Worm (Caenorhabditis elegans) whole organism, L4 larva: Measurements from ENCODE around the gene C02F5.2.

Source experiments
- R02D3.7 ChIP-seq: fragments of 150-350 bp; sonication (generic microtip); optimal IDR thresholded peaks from 3 replicates; lab custom pipeline; 2014; ENCODE audit warnings: missing biosample characterization, missing genetic modification characterization
- ZK546.5 ChIP-seq, 2 experiments: sonication (generic microtip); optimal IDR thresholded peaks; 2 replicates each; lab custom pipeline; 2017; ENCODE audit warnings: missing biosample characterization in 2 of 2, missing genetic modification characterization in 2 of 2
- aha-1 ChIP-seq: fragments of 150-350 bp; peaks from one replicate; lab custom pipeline; 2014; ENCODE audit warnings: missing biosample characterization, missing genetic modification characterization
- ceh-32 ChIP-seq: sonication (generic microtip); optimal IDR thresholded peaks from 2 replicates; lab custom pipeline; 2016; ENCODE audit warnings: mild to moderate bottlenecking, missing genetic modification characterization, missing compliant biosample characterization; ENCODE audit not compliant: poor library complexity
- cey-2 ChIP-seq: sonication (generic microtip); optimal IDR thresholded peaks from 3 replicates; lab custom pipeline; 2017; ENCODE audit warnings: missing genetic modification characterization, mild to moderate bottlenecking, missing compliant biosample characterization, antibody characterized with exemption, borderline replicate concordance; ENCODE audit not compliant: insufficient read depth
- dmd-8 ChIP-seq: fragments of 200-800 bp; sonication (Bioruptor generic); IDR thresholded peaks from 2 replicates; pipeline ENCODE4 v1.3.6; 2022; ENCODE audit warnings: missing genetic modification characterization, missing compliant biosample characterization
- lin-13 ChIP-seq: fragments of 150-350 bp; optimal IDR thresholded peaks from 2 replicates; lab custom pipeline; 2014; ENCODE audit warnings: missing biosample characterization, missing genetic modification reagents, missing genetic modification characterization
- mxl-2 ChIP-seq: fragments of 200-800 bp; sonication (Bioruptor generic); conservative IDR thresholded peaks from 2 replicates; pipeline ENCODE4 v1.3.6; 2022; ENCODE audit warnings: missing genetic modification reagents, missing genetic modification characterization, missing compliant biosample characterization
- nhr-25 ChIP-seq: sonication (generic microtip); optimal IDR thresholded peaks from 2 replicates; lab custom pipeline; 2017; ENCODE audit warnings: missing genetic modification characterization, mild to moderate bottlenecking, missing compliant biosample characterization, antibody characterized with exemption, moderate library complexity, borderline replicate concordance; ENCODE audit not compliant: insufficient read depth
- nhr-76 ChIP-seq: fragments of 150-350 bp; optimal IDR thresholded peaks from 2 replicates; lab custom pipeline; 2014; ENCODE audit warnings: missing biosample characterization, missing genetic modification characterization
- pha-4 ChIP-seq, 2 experiments: fragments of 150-350 bp in 1 of 2; fragments of 200-800 bp in 1 of 2; sonication (Bioruptor generic) in 1 of 2; IDR thresholded peaks in 1 of 2; optimal IDR thresholded peaks in 1 of 2; 2 replicates each; pipeline versions ENCODE4 v1.3.6 to Lab custom; 2014 to 2022; ENCODE audit warnings: missing genetic modification characterization in 2 of 2, missing genetic modification reagents in 2 of 2, missing biosample characterization in 1 of 2, missing compliant biosample characterization in 1 of 2
- snpc-4 ChIP-seq: fragments of 150-350 bp; optimal IDR thresholded peaks from 2 replicates; lab custom pipeline; 2014; ENCODE audit warnings: missing biosample characterization, missing genetic modification characterization
- zag-1 ChIP-seq: fragments of 150-350 bp; optimal IDR thresholded peaks from 2 replicates; lab custom pipeline; 2014; ENCODE audit warnings: missing biosample characterization, missing genetic modification characterization
- ztf-11 ChIP-seq: fragments of 150-350 bp; optimal IDR thresholded peaks from 2 replicates; lab custom pipeline; 2014; ENCODE audit warnings: missing biosample characterization, missing genetic modification characterization

DNA sequence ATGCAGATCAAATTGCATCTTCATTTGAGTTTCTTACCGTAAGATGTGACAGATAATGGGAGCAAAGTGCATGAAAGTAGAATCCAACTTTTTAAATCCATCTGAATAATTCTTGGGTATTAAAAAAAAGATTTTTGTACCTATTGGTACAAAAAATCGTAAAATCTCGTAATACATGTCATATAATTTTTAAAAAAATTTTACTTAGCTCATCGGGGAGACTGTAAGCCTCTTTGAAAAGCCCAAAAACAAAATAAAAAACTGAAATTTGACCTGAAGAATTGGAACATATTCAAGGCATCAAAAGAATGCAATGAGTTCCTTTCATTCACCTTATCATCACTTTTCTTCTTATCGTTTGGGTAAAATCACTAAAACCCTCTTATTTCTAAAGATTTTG lies 26.5 kb downstream of the C02F5.2 start, which contains the start of gene clec-160:
- no peak for TF ChIP-seq ceh-32 (tag; lab: Kevin White, UChicago)
- TF ChIP-seq snpc-4 (tag; lab: Kevin White, UChicago): no peak
- no peak for TF ChIP-seq pha-4 (GFP tag; IDR thresholded peaks at IDR 0.05; lab: Robert Waterston, UW)
- TF ChIP-seq pha-4 (tag; optimal IDR thresholded peaks at IDR 0.05; lab: Kevin White, UChicago): no peak
- TF ChIP-seq cey-2 (tag; lab: Kevin White, UChicago): no peak
- no peak for TF ChIP-seq ZK546.5 (tag; optimal IDR thresholded peaks at IDR 0.05; lab: Kevin White, UChicago)
- no peak for TF ChIP-seq zag-1
- no peak for TF ChIP-seq R02D3.7 (tag; lab: Kevin White, UChicago)
- TF ChIP-seq mxl-2: no peak
- TF ChIP-seq lin-13 (GFP tag; lab: Kevin White, UChicago): no peak
- TF ChIP-seq nhr-25 (tag; lab: Kevin White, UChicago): no peak
- no peak for TF ChIP-seq aha-1 (tag; lab: Kevin White, UChicago)
- no peak for TF ChIP-seq nhr-76 (tag; lab: Kevin White, UChicago)
- no peak for TF ChIP-seq dmd-8 (GFP tag; lab: Robert Waterston, UW)
- no peak for TF ChIP-seq ztf-11 (tag; lab: Kevin White, UChicago)
